Worm (Caenorhabditis elegans): ENCODE data around the gene Y57G11C.28.

DNA sequence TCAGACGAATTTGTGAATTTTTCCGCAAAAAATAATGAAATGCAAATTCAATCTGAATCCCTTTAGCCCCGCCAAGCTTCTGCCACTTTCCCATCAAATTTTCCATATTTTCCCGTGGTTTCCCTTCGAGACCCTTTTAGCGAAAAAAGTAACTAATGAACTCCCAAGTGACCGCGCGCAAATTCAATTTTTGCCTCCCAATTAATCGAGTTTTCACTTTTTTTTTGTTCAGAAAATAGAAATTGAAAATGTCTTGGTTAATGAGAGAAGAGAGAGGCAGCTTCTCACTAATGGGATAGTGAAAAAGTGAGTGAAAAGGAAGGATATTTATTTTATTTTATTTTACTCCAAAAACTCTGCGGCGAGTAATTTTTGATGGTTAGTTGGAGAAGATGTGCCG lies 30.5 kb downstream of the Y57G11C.28 start:
- TF ChIP-seq lin-35 (GFP tag; optimal IDR thresholded peaks at IDR 0.05) (no peak), pqm-1 (tag; optimal IDR thresholded peaks at IDR 0.05) (no peak)
